Worm (Caenorhabditis elegans) whole organism, early embryonic: Measurements from ENCODE around the gene dyf-6.

Experiments used
- B0310.2 ChIP-seq: sonication (generic microtip); optimal IDR thresholded peaks from 2 replicates; lab custom pipeline; 2016; ENCODE audit warnings: mild to moderate bottlenecking, missing genetic modification characterization, missing compliant biosample characterization
- hmbx-1 ChIP-seq: sonication (generic microtip); optimal IDR thresholded peaks from 2 replicates; lab custom pipeline; 2016; ENCODE audit warnings: mild to moderate bottlenecking, missing genetic modification characterization, missing compliant biosample characterization

DNA sequence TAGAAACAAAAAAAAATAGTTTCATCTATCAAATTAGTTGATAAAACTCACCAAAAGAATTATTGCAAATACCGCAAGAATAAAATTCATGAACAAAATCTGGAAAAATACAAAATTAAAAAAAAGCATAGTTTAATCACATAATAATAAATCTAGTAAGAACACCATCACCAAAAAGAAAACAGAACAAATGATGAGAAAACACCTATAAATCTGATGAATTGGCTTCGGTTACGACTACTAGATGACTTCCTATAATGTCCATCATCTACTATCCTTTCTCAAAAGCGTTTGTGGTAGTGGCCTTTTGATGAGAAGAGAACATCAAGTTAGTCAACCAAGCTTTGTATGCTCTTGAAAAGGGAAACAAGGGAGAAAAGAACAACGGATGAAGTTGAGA, 48.2 kb downstream of the dyf-6 start, which contains the start of gene cut-5:
- TF ChIP-seq B0310.2: no peak
- TF ChIP-seq hmbx-1 (tag; lab: Kevin White, UChicago): no peak
